Fruit fly (Drosophila melanogaster): ENCODE measurements around the gene Cdk2.

dm6 chr3R:20745238-20745637, 9.8 kb downstream of the Cdk2 start, which contains the start of gene CG31200:
- TF ChIP-seq CG8478 (optimal IDR thresholded peaks at IDR 0.05) (no peak), CTCF (optimal IDR thresholded peaks at IDR 0.05) (no peak)

Data from S2 (cell line).